Worm (Caenorhabditis elegans) whole organism, L1 larva: ENCODE data around the gene Y69A2AR.18.

Experiments
- ceh-82 ChIP-seq, 3 experiments: fragments of 150-350 bp in 1 of 3; sonication (generic microtip) in 2 of 3; optimal IDR thresholded peaks; 2 replicates each; lab custom pipeline; 2014 to 2017; ENCODE audit warnings: missing biosample characterization in 3 of 3, missing genetic modification characterization in 3 of 3
- lsy-2 ChIP-seq, 2 experiments: fragments of 150-350 bp; optimal IDR thresholded peaks; 2 replicates each; lab custom pipeline; 2014; ENCODE audit warnings: missing biosample characterization in 2 of 2, missing genetic modification characterization in 2 of 2
- mdl-1 ChIP-seq, 2 experiments: fragments of 150-350 bp; optimal IDR thresholded peaks; 2 replicates each; lab custom pipeline; 2014 to 2017; ENCODE audit warnings: missing biosample characterization in 2 of 2, missing genetic modification characterization in 2 of 2, inconsistent platforms in 1 of 2
- mef-2 ChIP-seq: fragments of 150-350 bp; optimal IDR thresholded peaks from 2 replicates; lab custom pipeline; 2014; ENCODE audit warnings: missing biosample characterization, missing genetic modification characterization
- nhr-90 ChIP-seq: sonication (generic microtip); optimal IDR thresholded peaks from 2 replicates; lab custom pipeline; 2016; ENCODE audit warnings: mild to moderate bottlenecking, missing genetic modification characterization, missing compliant biosample characterization; ENCODE audit not compliant: poor library complexity

DNA sequence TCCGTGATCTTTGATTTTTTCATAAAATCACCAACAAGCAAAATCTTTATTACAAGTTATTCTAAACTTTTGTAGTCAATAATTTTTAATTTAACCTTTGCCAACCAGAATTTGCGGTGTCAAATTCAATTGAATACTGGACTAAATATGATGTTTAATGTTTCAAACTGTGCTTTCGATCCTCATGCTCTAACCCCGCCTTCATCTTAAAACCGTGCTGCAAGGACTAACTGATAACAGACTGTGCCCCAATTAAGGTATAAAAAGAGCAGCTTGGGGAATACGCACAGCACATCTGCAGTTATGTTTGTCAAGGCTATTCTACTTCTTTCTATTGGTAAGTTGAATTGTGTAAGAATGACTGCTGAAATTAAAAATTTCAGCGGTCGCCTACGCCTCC is 28.2 kb upstream of the Y69A2AR.18 start, which contains the start of gene ilys-2:
- TF ChIP-seq mef-2 (no peak), ceh-82 (tag; optimal IDR thresholded peaks at IDR 0.05; lab: Kevin White, UChicago) (no peak), lsy-2 (tag; optimal IDR thresholded peaks at IDR 0.05; lab: Kevin White, UChicago) (no peak), mdl-1 (tag; optimal IDR thresholded peaks at IDR 0.05; lab: Kevin White, UChicago) (no peak), nhr-90 (tag; lab: Kevin White, UChicago) (no peak)
